Fruit fly (Drosophila melanogaster): ENCODE data around the gene CG8097.
A peak's percentile ranks its signal among the peaks of the same experiment; 100 is the strongest.

CG8097 gene

DNA sequence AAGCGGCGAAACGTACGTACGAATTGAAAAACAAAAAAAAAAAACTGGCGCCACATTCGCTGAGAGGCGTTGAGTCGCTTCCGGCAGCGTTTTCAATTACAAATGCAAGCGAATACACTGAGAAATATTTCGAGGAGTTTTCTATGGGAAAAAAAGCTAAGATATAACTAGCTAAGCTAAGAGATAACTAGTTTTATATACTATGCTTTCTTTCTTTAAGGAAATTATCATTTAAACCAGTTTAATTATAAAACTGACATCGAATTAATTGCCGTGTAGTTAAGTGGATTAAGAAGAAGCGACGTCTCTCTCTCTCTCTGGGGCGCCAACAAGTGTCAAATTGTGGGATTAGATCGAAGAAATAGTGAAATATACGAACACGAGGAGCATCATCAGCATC is 32.5 kb downstream of the CG8097 start:
- TF ChIP-seq CG17801 (GFP tag; optimal IDR thresholded peaks at IDR 0.05; ENCODE audit: partially characterized antibody), result peak; percentile 30

DNA sequence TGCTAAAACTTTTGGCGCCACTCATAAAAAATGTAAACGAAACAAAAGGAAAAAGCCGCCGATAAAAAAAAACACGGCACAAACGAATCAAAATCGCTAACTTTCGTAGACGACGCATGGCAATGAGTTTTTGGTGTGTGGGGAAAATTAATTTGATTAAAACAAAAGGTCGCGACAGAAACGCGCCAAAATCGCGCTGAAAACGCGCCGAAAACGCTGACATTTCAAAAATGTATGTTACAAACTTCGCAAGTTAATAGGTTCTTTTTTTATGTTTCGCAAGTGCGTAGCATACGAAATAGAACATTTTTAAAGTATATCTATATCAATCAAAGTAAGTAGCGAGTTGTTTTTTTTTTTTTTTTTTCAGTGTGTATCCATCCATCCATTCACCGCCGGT is 33.1 kb downstream of the CG8097 start:
- no peak for TF ChIP-seq CG17801 (GFP tag; optimal IDR thresholded peaks at IDR 0.05; ENCODE audit: partially characterized antibody)

DNA sequence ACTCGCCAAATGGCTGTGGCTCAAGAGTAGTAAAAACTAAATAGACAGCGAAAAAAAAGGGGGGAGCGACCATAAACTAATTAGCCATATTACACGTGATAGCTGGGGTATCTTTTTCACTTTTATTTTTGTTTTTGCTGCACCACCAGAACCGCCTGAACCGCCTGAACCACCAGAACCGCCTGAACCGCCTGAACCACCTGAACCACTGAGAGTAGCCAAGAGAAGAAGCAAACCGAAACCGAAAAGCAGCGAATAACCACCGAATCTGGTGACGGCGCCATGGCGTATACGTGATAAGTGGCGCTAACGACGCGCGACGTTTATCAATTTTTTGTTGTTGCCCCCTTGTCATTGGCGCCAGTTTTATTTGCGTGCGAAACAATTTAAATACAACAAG is 33.6 kb downstream of the CG8097 start:
- TF ChIP-seq CG17801 (GFP tag; optimal IDR thresholded peaks at IDR 0.05; ENCODE audit: partially characterized antibody), result no peak

DNA sequence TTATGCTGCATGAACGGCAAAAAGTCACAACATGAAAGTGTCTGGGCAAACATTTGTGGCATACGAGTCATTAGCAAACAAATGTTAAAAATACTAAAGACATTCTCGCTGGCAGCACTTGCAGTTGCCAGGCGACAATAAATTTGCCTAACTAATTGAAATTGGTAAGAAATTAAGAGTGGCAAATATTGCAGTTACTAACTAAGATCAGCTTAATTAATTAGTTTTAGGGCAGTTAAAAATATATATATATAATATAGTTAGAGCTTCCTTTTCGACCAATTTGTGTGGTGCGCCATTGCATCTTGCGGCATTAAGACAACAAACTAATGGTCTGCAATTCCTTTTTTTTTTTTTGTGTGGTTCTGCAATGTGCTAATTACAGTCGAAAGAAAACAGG is 35.0 kb downstream of the CG8097 start:
- no peak for TF ChIP-seq CG17801 (GFP tag; optimal IDR thresholded peaks at IDR 0.05; ENCODE audit: partially characterized antibody)

DNA sequence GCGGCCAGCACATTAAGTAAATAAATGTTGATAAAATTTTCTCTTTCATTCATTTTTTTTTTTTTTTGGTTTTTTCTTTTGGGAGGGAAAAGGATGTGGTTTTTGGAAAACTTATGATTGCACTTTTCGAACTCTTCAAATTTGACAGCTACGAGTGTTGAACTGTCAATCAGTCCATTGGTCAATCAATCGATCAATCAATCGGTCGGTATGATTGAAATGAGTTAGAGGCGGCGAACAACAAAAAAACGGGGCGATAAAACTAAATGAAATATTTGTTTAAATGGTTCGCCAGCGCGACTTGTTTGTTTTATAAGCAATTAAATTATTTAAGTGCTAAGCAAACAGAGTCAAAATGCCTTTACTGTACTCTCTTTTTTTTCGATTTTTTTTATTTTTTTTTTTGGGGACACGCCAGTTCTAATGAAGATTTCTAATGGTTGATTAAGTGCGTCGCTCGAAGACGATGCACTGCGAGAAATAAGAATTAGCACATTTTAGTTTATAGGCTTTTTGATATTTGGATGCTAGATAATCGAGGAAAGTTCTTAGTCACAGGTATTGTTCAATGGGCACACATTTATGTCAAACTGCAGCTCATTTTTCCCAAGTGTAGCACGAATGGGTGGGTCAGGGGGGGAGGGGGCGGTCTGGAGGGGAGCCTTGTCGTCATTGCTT is 36.1 kb downstream of the CG8097 start:
- no peak for TF ChIP-seq CG17801 (GFP tag; optimal IDR thresholded peaks at IDR 0.05; ENCODE audit: partially characterized antibody)

DNA sequence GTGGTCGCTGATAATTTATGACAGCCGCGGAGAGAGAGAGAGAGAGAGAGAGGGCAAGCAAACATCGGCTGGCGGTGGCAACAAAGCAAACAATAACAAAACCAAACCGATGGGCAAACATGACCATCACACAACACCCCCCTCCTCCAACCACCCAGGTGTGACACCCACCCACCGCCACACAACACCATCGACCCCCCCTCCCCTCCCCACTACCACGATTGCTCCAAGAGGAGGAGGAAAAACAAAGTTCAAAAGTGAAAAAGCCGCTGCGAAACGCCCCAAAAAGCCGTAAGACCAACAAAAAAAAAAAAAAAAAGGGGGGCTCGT is 36.6 kb downstream of the CG8097 start:
- TF ChIP-seq CG17801 (GFP tag; optimal IDR thresholded peaks at IDR 0.05; ENCODE audit: partially characterized antibody), result no peak

DNA sequence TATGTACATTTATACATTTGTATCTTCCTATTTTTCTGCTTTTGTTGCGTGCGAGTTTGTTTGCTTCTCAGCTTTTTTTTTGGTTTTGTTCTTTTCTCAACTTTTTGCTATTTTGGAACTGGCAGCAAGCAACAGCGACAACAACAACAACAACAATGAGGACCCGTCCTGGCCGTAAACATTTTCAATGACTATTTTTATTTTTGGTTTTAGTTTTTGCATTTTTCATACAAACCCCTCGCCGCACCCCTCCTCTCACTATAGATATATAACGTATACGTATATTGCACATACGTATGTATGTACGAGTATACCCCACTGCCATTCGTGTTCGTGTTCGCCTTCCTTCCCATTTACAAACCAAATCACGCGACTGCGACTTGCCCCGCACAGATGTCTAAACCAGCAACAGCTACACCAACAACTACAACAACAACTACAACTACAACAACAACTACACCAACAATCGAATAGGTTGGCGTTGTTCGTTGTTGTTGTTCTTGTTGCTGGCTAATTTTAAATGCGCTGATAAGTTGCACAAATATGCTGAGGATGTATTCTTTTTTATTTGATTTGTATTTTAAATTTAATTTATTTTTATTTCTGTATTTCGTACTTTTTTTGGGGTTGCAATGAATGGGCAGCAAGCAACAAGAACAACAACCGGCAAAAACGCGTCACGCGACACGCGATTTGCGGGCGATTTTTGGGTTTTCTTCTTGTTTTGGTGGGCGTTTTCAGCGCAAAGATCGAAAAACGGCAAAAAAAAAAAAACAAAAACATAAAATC is 37.7 kb downstream of the CG8097 start:
- TF ChIP-seq CG17801 (GFP tag; optimal IDR thresholded peaks at IDR 0.05; ENCODE audit: partially characterized antibody), result no peak

DNA sequence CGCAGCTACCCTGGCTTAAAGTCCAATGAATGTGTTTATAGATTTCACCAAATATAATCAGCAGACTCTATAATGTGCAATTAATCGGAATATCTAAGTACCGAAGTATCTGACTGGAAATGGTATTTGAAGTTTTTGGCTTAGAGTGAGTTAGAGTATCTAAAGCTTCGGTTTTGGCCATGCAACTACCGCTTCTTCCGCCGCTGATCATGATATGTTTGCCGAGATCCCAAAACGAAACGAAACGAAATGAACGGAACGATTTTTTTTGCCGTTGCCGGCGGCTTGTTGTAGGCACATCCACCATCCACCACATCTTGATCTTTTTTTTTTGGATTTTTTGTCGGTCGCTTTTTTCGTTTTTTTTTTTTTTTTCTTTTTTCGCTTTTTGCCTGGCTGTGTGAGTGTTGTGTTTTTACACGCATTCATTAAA is 40.0 kb downstream of the CG8097 start:
- no peak for TF ChIP-seq CG17801 (GFP tag; optimal IDR thresholded peaks at IDR 0.05; ENCODE audit: partially characterized antibody)

DNA sequence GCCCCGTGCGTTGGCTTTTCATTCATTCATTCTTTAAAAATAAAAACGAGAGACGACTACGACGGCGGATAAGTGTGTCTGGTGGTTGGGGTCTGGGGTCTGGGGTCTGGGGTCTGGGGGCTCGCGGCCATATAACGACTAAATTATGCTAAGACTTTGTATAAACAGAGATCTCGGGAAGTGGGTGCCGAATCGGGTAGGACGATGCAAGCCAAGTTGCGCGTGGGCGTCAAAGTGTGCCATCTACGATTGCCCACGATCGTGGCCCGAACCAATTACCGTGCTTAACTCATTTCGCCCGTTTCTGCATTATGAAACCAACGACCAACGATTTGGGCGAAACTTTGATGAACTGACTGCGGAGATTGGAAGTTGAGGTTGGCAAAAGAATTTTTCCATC is 40.9 kb downstream of the CG8097 start:
- TF ChIP-seq CG17801 (GFP tag; optimal IDR thresholded peaks at IDR 0.05; ENCODE audit: partially characterized antibody), result no peak

DNA sequence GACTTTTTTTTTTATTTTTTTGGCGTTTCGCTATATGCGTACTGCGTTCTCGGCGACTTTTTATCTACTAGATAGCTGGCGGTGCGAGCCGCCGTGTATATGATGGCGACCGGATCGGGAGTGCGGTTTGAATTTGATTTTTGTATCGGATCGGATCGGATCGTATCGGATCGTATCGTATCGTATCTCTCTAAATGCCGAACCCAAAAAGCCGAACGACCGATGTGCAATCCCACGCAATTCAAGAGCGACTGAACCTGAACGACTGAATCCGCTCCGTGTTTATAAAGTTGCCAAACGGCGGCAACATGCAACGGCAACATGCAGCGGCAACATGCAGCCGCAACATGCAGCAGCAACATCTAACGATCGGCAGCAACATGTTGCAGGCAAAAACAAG is 43.3 kb downstream of the CG8097 start:
- peak; percentile 40 for TF ChIP-seq CG17801 (GFP tag; optimal IDR thresholded peaks at IDR 0.05; ENCODE audit: partially characterized antibody)

DNA sequence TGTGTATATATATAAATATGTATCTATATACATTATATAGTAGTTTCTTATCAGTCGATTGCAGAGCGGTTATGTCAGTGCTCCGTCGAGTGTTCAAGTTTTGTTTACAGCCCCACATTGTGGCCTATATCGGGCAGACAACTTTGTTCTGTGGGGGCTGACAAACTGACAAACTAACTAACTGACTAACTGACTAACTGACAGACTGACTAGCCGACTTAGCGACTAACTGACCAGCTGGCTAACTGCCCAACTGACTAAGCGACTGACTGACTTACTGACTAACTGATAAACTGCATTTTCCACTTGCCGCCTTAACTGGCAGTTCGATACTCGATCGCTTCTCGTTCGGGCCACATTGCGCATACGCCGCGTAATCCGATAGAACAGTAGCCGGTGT is 47.0 kb downstream of the CG8097 start:
- no peak for TF ChIP-seq CG17801 (GFP tag; optimal IDR thresholded peaks at IDR 0.05; ENCODE audit: partially characterized antibody)

DNA sequence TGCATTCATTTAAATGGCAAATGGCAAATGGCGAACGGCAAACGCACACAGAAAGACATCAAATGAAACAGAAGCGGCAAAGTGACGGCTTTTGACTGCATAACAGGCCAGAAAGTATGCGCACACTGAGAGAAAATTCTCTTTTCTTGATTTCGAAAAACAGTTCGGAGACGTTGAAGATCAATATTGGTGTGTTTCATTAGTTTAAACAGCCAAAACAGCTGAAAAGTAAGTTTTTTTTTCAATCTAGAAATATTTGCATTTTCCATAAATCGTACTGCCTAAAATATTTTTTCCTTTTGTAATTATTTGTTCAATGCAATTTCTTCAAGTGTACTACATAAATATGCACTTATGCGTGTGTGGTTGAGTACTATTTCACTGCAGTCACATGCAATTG is 47.9 kb downstream of the CG8097 start:
- no peak for TF ChIP-seq CG17801 (GFP tag; optimal IDR thresholded peaks at IDR 0.05; ENCODE audit: partially characterized antibody)

DNA sequence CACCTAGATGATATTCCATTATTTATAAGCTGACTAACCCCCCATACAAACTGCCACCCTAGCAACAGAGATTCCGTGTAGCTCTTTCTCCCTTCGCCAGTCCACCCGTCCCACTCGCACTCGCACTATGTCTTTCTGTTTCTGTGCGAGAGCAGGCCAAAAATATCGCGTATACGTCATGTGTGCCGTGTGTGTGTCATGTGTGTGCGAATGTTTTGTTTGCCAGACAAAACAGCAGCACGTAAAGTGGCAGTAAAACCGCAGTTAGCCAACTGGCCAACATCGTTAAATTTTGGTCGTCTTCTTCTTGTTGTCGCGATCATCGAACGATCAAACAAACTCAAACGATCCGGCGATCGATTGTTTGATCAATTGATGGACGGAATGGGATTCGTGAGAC is 48.5 kb downstream of the CG8097 start:
- no peak for TF ChIP-seq CG17801 (GFP tag; optimal IDR thresholded peaks at IDR 0.05; ENCODE audit: partially characterized antibody)

DNA sequence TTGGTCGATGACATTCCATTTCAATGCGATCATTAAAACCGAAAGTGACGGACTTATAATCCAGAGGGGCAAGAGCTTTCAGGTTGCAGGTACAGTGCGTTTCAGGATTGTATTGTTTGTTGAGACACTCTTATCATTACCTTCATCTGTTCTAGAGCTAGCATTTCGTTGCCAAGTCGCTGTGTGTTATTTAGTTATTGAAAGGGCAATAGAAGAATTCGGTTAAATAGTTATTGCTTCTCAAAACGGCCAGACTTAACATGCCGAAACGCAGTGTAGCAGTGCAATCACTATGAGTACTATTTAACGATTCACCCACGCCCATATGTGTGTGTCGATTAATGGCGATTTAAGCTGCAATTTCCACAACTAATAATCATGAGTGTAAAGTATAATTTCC is 49.7 kb downstream of the CG8097 start:
- TF ChIP-seq CG17801 (GFP tag; optimal IDR thresholded peaks at IDR 0.05; ENCODE audit: partially characterized antibody), result no peak

DNA sequence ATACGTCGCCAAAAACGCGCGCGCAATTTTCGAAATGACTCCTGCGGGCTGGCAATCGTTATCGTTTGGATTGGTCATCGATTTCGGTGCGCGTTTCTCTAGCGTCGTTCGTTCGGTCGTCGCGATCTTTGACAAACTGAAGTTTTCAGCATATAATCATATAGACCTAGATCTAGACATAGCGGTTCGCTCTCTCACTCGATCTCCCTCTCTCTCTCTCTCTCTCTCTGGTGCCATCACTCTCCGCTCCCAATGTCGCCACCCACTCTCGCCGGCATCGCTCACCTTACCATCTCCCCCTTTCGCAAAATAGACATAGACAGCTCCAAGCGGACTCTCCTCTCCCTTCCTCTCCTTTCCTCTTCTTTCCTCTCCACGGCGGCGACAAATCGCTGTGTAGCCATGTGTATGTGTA is 50.4 kb downstream of the CG8097 start, which contains the start of gene sog:
TSS of gene sog (minus strand) at position 122 of the 415 bp plus-strand sequence.
- TF ChIP-seq CG17801 (GFP tag; optimal IDR thresholded peaks at IDR 0.05; ENCODE audit: partially characterized antibody), result no peak

All from ovary, adult (tissue).